Fruit fly (Drosophila melanogaster) S2 (cell line): Measurements from ENCODE around the gene Lrr47.
A peak's percentile ranks its signal among the peaks of the same experiment; 100 is the strongest.

Experiments used
- CG8478 ChIP-seq: fragments of >200 bp; optimal IDR thresholded peaks from 2 replicates; lab custom pipeline; 2018
- CTCF ChIP-seq, 2 experiments: fragments of >200 bp; optimal IDR thresholded peaks; 2 replicates each; lab custom pipeline; 2018

The Lrr47 gene

dm6 chr2L:10499608-10500007 is 17.5 kb upstream of the Lrr47 start:
- no peak for TF ChIP-seq CG8478 (lab: Kevin White, UChicago)
- no peak for TF ChIP-seq CTCF (optimal IDR thresholded peaks at IDR 0.05; lab: Kevin White, UChicago)

dm6 chr2L:10500309-10500974 is 16.7 kb upstream of the Lrr47 start:
- TF ChIP-seq CG8478 (lab: Kevin White, UChicago) (no peak), CTCF (optimal IDR thresholded peaks at IDR 0.05; lab: Kevin White, UChicago) (no peak)

- TF ChIP-seq CG8478 (lab: Kevin White, UChicago) = no peak
- TF ChIP-seq CTCF (optimal IDR thresholded peaks at IDR 0.05; lab: Kevin White, UChicago) = no peak
These were observed 14.9 kb upstream of the Lrr47 start for dm6 chr2L:10502244-10502643.

- no peak for TF ChIP-seq CG8478 (lab: Kevin White, UChicago)
- no peak for TF ChIP-seq CTCF (optimal IDR thresholded peaks at IDR 0.05; lab: Kevin White, UChicago)
These were observed 14.3 kb upstream of the Lrr47 start for dm6 chr2L:10502862-10503261.

dm6 chr2L:10503356-10503977 is 13.7 kb upstream of the Lrr47 start:
- no peak for TF ChIP-seq CTCF (optimal IDR thresholded peaks at IDR 0.05; lab: Kevin White, UChicago)
- no peak for TF ChIP-seq CG8478 (lab: Kevin White, UChicago)

dm6 chr2L:10504895-10505294 is 12.2 kb upstream of the Lrr47 start:
- TF ChIP-seq CTCF (optimal IDR thresholded peaks at IDR 0.05; lab: Kevin White, UChicago) (no peak), CG8478 (lab: Kevin White, UChicago) (no peak)

- TF ChIP-seq CG8478 (lab: Kevin White, UChicago) (no peak), CTCF (optimal IDR thresholded peaks at IDR 0.05; lab: Kevin White, UChicago) (no peak)
These were observed 11.8 kb upstream of the Lrr47 start for dm6 chr2L:10505345-10505744.

- TF ChIP-seq CG8478 (lab: Kevin White, UChicago) = no peak
- TF ChIP-seq CTCF (optimal IDR thresholded peaks at IDR 0.05; lab: Kevin White, UChicago) = peak; percentile 36 to 60
These were observed 10.4 kb upstream of the Lrr47 start, which contains the start of the genes Myo31DF and CG6094 for dm6 chr2L:10506557-10507252. Myo31DF (minus strand) TSS chr2L:10506779. CG6094 (plus strand) TSS chr2L:10507081.

dm6 chr2L:10510088-10510487 is 7.0 kb upstream of the Lrr47 start, which contains the start of gene CG7384:
CG7384 (minus strand) TSS chr2L:10510453.
- TF ChIP-seq CG8478 (lab: Kevin White, UChicago) = no peak
- TF ChIP-seq CTCF (optimal IDR thresholded peaks at IDR 0.05; lab: Kevin White, UChicago) = no peak

dm6 chr2L:10510843-10511242 is 6.3 kb upstream of the Lrr47 start:
- TF ChIP-seq CG8478 (lab: Kevin White, UChicago) (no peak), CTCF (optimal IDR thresholded peaks at IDR 0.05; lab: Kevin White, UChicago) (no peak)

dm6 chr2L:10513837-10514499 is 3.2 kb upstream of the Lrr47 start:
- TF ChIP-seq CG8478 (lab: Kevin White, UChicago) (no peak), CTCF (optimal IDR thresholded peaks at IDR 0.05; lab: Kevin White, UChicago) (no peak)

- TF ChIP-seq CG8478 (lab: Kevin White, UChicago) = no peak
- TF ChIP-seq CTCF (optimal IDR thresholded peaks at IDR 0.05; lab: Kevin White, UChicago) = no peak
These were observed 2.5 kb upstream of the Lrr47 start for dm6 chr2L:10514586-10515137.

- TF ChIP-seq CTCF (optimal IDR thresholded peaks at IDR 0.05; lab: Kevin White, UChicago) (no peak), CG8478 (lab: Kevin White, UChicago) (no peak)
These were observed 1.5 kb upstream of the Lrr47 start for dm6 chr2L:10515553-10516174.
